Fruit fly (Drosophila melanogaster): ENCODE measurements around the gene Vti1a.

The Vti1a gene

DNA sequence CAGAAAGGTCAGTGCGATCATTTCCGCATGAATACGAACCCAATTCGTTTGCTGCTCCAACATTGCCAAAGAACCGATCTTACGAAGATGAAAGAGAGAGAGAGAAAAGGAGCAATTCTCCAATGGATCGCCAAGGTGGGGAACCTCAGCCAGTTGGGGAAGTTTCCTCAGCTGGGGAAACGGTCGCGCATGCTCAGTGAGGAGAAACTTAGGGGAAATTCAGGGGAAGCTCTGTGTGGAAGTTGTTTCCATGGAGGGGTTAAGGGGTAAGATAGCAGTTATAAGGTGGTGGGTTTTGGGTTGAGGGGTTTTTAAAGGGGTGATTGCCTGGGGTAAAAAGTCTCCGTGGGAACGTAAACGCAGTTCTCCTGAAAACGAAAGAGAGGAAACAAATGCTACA, 19.4 kb downstream of the Vti1a start:
- TF ChIP-seq CG13204 (GFP tag; optimal IDR thresholded peaks at IDR 0.05): no peak
- no peak for TF ChIP-seq CG12605 (GFP tag; IDR thresholded peaks at IDR 0.05)
- no peak for TF ChIP-seq CG17806 (tag; optimal IDR thresholded peaks at IDR 0.05)

DNA sequence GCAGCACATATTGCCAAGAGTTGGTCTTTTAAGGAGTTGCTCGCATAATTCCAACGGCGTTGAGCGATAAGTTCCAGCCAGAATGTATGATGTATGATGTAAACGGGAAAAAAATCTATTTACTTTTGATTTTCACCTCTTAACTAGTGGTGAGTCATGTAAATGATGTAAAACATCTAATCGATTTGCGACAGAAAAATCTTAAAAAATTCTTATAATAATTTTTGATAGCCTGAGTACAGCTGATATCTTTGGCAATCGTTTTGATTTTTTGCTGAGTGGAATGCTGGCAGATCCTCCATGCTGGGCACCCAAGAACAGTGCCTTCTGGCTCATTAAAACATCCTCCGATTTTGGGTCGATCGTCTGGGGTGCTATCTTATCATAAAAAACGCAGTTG, 26.2 kb downstream of the Vti1a start:
- peak; percentile 49 for TF ChIP-seq CG8159 (tag; optimal IDR thresholded peaks at IDR 0.05)
- TF ChIP-seq CG32121 (GFP tag; IDR thresholded peaks at IDR 0.05): no peak
- no peak for TF ChIP-seq CG10348 (GFP tag; IDR thresholded peaks at IDR 0.05)
- no peak for TF ChIP-seq CG12605 (GFP tag; IDR thresholded peaks at IDR 0.05)
- TF ChIP-seq CG8301 (tag; optimal IDR thresholded peaks at IDR 0.05): no peak
- peak; percentile 54 for TF ChIP-seq CG9948 (tag; optimal IDR thresholded peaks at IDR 0.05)
- no peak for TF ChIP-seq Snoo (tag; optimal IDR thresholded peaks at IDR 0.05)
- TF ChIP-seq CG14655 (GFP tag; optimal IDR thresholded peaks at IDR 0.05): no peak
- TF ChIP-seq CG13204 (GFP tag; optimal IDR thresholded peaks at IDR 0.05): no peak
- no peak for TF ChIP-seq rn (GFP tag; IDR thresholded peaks at IDR 0.05)
- peak; percentile 30 for TF ChIP-seq CG17806 (tag; optimal IDR thresholded peaks at IDR 0.05)
- TF ChIP-seq Pif1B (GFP tag; optimal IDR thresholded peaks at IDR 0.05): no peak
- TF ChIP-seq Ets98B (GFP tag; IDR thresholded peaks at IDR 0.05): no peak
- TF ChIP-seq CG34367 (tag; optimal IDR thresholded peaks at IDR 0.05): no peak
- peak; percentile 7 for TF ChIP-seq CG15710 (tag; optimal IDR thresholded peaks at IDR 0.05)
- TF ChIP-seq D1 (tag; optimal IDR thresholded peaks at IDR 0.05): no peak

DNA sequence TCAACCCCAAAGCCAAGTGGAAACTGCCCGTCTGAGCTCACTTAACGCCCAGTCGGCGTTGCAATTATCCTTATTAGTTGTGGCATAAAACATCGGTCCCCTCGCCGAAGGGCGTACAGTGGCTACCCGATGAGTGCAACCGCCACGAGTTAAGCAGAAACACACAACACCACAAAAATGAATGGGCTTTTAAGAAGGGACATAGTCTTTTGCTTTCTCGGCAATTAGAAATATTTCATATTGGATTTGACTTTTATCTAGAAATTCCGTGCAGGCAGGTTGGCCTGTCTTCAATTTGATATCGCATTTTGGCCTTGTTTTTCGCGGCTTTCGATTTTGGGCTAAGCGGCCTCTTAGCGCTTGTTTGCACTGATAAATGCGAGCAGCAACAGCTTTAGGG, 28.8 kb downstream of the Vti1a start:
- peak; percentile 55 for TF ChIP-seq CG15710 (tag; optimal IDR thresholded peaks at IDR 0.05)
- TF ChIP-seq CG9948 (tag; optimal IDR thresholded peaks at IDR 0.05): peak; percentile 34
- TF ChIP-seq CG14655 (GFP tag; optimal IDR thresholded peaks at IDR 0.05): peak; percentile 45
- no peak for TF ChIP-seq CG10348 (GFP tag; IDR thresholded peaks at IDR 0.05)
- peak; percentile 29 for TF ChIP-seq CG13204 (GFP tag; optimal IDR thresholded peaks at IDR 0.05)
- TF ChIP-seq rn (GFP tag; IDR thresholded peaks at IDR 0.05): no peak; the same call in 1 of the 2 replicates
- TF ChIP-seq CG34367 (tag; optimal IDR thresholded peaks at IDR 0.05): peak; percentile 49
- peak; percentile 73 for TF ChIP-seq Snoo (tag; optimal IDR thresholded peaks at IDR 0.05)
- TF ChIP-seq EcR (GFP tag; optimal IDR thresholded peaks at IDR 0.05): no peak
- no peak for TF ChIP-seq gl (tag; optimal IDR thresholded peaks at IDR 0.05)
- no peak for TF ChIP-seq CG32121 (GFP tag; IDR thresholded peaks at IDR 0.05)
- TF ChIP-seq CG17806 (tag; optimal IDR thresholded peaks at IDR 0.05): peak; percentile 43
- no peak for TF ChIP-seq D1 (tag; optimal IDR thresholded peaks at IDR 0.05)
- TF ChIP-seq CG8301 (tag; optimal IDR thresholded peaks at IDR 0.05): no peak
- peak; percentile 72; the same call in 2 of the 3 replicates for TF ChIP-seq CG4496 (GFP tag; IDR thresholded peaks at IDR 0.05)
- TF ChIP-seq CG12605 (GFP tag; IDR thresholded peaks at IDR 0.05): no peak
- TF ChIP-seq Pif1B (GFP tag; optimal IDR thresholded peaks at IDR 0.05): peak; percentile 48
- peak; percentile 58 for TF ChIP-seq Pif1A (GFP tag; optimal IDR thresholded peaks at IDR 0.05)
- peak; percentile 24; the same call in 1 of the 2 replicates for TF ChIP-seq Ets98B (GFP tag; IDR thresholded peaks at IDR 0.05)
- TF ChIP-seq CG8159 (tag; optimal IDR thresholded peaks at IDR 0.05): peak; percentile 57
- TF ChIP-seq fd96Ca (GFP tag; IDR thresholded peaks at IDR 0.05): peak; percentile 59; the same call in 2 of the 3 replicates

dm6 chr3L:660314-661075, 32.2 kb downstream of the Vti1a start:
- TF ChIP-seq CG4496 (GFP tag; IDR thresholded peaks at IDR 0.05) (peak; percentile 53; the same call in 2 of the 3 replicates), CG13204 (GFP tag; optimal IDR thresholded peaks at IDR 0.05) (peak; percentile 73), CG17806 (tag; optimal IDR thresholded peaks at IDR 0.05) (peak; percentile 74), Snoo (tag; optimal IDR thresholded peaks at IDR 0.05) (peak; percentile 15), CG9948 (tag; optimal IDR thresholded peaks at IDR 0.05) (peak; percentile 58), CG8301 (tag; optimal IDR thresholded peaks at IDR 0.05) (peak; percentile 37), D1 (tag; optimal IDR thresholded peaks at IDR 0.05) (peak; percentile 4), Pif1A (GFP tag; optimal IDR thresholded peaks at IDR 0.05) (peak; percentile 53), fd96Ca (GFP tag; IDR thresholded peaks at IDR 0.05) (no peak), CG12605 (GFP tag; IDR thresholded peaks at IDR 0.05) (no peak), CG32121 (GFP tag; IDR thresholded peaks at IDR 0.05) (no peak), rn (GFP tag; IDR thresholded peaks at IDR 0.05) (0 out of 2 replicates have a peak, but pooled peaks have one; percentile 6), Pif1B (GFP tag; optimal IDR thresholded peaks at IDR 0.05) (peak; percentile 62), CG14655 (GFP tag; optimal IDR thresholded peaks at IDR 0.05) (peak; percentile 65), CG15710 (tag; optimal IDR thresholded peaks at IDR 0.05) (peak; percentile 72), CG10348 (GFP tag; IDR thresholded peaks at IDR 0.05) (no peak), Ets98B (GFP tag; IDR thresholded peaks at IDR 0.05) (no peak), EcR (GFP tag; optimal IDR thresholded peaks at IDR 0.05) (peak; percentile 44), gl (tag; optimal IDR thresholded peaks at IDR 0.05) (peak; percentile 44), CG34367 (tag; optimal IDR thresholded peaks at IDR 0.05) (peak; percentile 66), CG8159 (tag; optimal IDR thresholded peaks at IDR 0.05) (peak; percentile 70)

DNA sequence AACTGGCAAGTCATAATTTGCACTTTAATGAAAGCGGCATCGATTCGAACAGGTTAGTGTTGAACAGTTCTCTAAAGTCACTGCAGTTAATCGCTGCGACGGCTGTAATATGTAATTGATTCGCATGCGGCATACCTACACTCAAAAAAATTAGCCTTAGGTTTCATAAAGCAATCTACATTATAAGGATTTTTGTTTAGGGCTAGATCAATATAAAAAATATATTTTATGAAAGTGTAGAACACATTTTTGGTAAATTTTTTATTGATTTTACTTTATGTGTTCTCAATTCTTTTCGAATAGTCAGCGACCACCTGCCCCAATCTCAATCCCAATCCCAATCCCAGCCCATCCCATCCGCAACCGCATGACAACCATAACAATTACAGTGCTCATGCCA, 34.4 kb downstream of the Vti1a start:
- TF ChIP-seq Snoo (tag; optimal IDR thresholded peaks at IDR 0.05) (no peak), CG12605 (GFP tag; IDR thresholded peaks at IDR 0.05) (peak; percentile 36; the same call in 1 of the 2 replicates), CG17806 (tag; optimal IDR thresholded peaks at IDR 0.05) (peak; percentile 18), EcR (GFP tag; optimal IDR thresholded peaks at IDR 0.05) (no peak), Ets98B (GFP tag; IDR thresholded peaks at IDR 0.05) (peak; percentile 26; the same call in 1 of the 2 replicates), CG10348 (GFP tag; IDR thresholded peaks at IDR 0.05) (no peak), CG4496 (GFP tag; IDR thresholded peaks at IDR 0.05) (peak; percentile 68; the same call in 2 of the 3 replicates), CG8301 (tag; optimal IDR thresholded peaks at IDR 0.05) (peak; percentile 54), D1 (tag; optimal IDR thresholded peaks at IDR 0.05) (no peak), fd96Ca (GFP tag; IDR thresholded peaks at IDR 0.05) (0 out of 3 replicates have a peak, but pooled peaks have one; percentile 32), Pif1B (GFP tag; optimal IDR thresholded peaks at IDR 0.05) (peak; percentile 20), CG15710 (tag; optimal IDR thresholded peaks at IDR 0.05) (no peak), CG32121 (GFP tag; IDR thresholded peaks at IDR 0.05) (peak; percentile 39; the same call in 1 of the 2 replicates), CG9948 (tag; optimal IDR thresholded peaks at IDR 0.05) (peak; percentile 39), CG14655 (GFP tag; optimal IDR thresholded peaks at IDR 0.05) (peak; percentile 39), Pif1A (GFP tag; optimal IDR thresholded peaks at IDR 0.05) (no peak), CG8159 (tag; optimal IDR thresholded peaks at IDR 0.05) (no peak), rn (GFP tag; IDR thresholded peaks at IDR 0.05) (no peak), gl (tag; optimal IDR thresholded peaks at IDR 0.05) (no peak), CG13204 (GFP tag; optimal IDR thresholded peaks at IDR 0.05) (no peak), CG34367 (tag; optimal IDR thresholded peaks at IDR 0.05) (no peak)
